Fruit fly (Drosophila melanogaster) S2 (cell line): ENCODE results near the gene fon.

Experiments
- CG8478 ChIP-seq: fragments of >200 bp; optimal IDR thresholded peaks from 2 replicates; lab custom pipeline; 2018
- CTCF ChIP-seq, 2 experiments: fragments of >200 bp; optimal IDR thresholded peaks; 2 replicates each; lab custom pipeline; 2018

- TF ChIP-seq CG8478 (no peak), CTCF (optimal IDR thresholded peaks at IDR 0.05; lab: Kevin White, UChicago) (no peak)
These were observed 17.4 kb upstream of the fon start for dm6 chr2L:19403398-19403797.
